Fruit fly (Drosophila melanogaster) whole organism, prepupa: ENCODE results near the gene CG6333.

ENCODE experiments used
- Blimp-1 ChIP-seq: fragments of 200-800 bp; sonication (Bioruptor generic); optimal IDR thresholded peaks from 3 replicates; lab custom pipeline; 2017; ENCODE audit warnings: missing biosample characterization, missing genetic modification characterization, mild to moderate bottlenecking, moderate library complexity, missing genetic modification reagents
- CG10631 ChIP-seq: fragments of 200-800 bp; sonication (Bioruptor generic); optimal IDR thresholded peaks from 2 replicates; lab custom pipeline; 2016; ENCODE audit warnings: missing biosample characterization, missing genetic modification characterization
- CG10669 ChIP-seq: fragments of 200-800 bp; sonication (Bioruptor generic); optimal IDR thresholded peaks from 3 replicates; lab custom pipeline; 2018; ENCODE audit warnings: missing biosample characterization, mild to moderate bottlenecking, missing genetic modification characterization, moderate library complexity
- CG11902 ChIP-seq: fragments of 200-800 bp; sonication (Bioruptor generic); optimal IDR thresholded peaks from 3 replicates; lab custom pipeline; 2016; ENCODE audit warnings: missing biosample characterization, missing genetic modification characterization
- CG15336 ChIP-seq: fragments of 200-800 bp; sonication (Bioruptor generic); IDR thresholded peaks from 2 replicates; pipeline ENCODE4 v1.3.6; 2022; ENCODE audit warnings: missing biosample characterization, missing genetic modification characterization
- CG1621 ChIP-seq: fragments of 200-800 bp; sonication (Bioruptor generic); optimal IDR thresholded peaks from 3 replicates; lab custom pipeline; 2018; ENCODE audit warnings: missing biosample characterization, mild to moderate bottlenecking, missing genetic modification characterization
- CG3032 ChIP-seq: fragments of 200-800 bp; optimal IDR thresholded peaks from 2 replicates; lab custom pipeline; 2019; ENCODE audit warnings: missing biosample characterization, mild to moderate bottlenecking, missing genetic modification characterization, moderate library complexity
- CG32006 ChIP-seq: fragments of 200-800 bp; sonication (Bioruptor generic); optimal IDR thresholded peaks from 3 replicates; lab custom pipeline; 2017; ENCODE audit warnings: missing biosample characterization, mild to moderate bottlenecking, missing genetic modification characterization
- CG34406 ChIP-seq: fragments of 200-800 bp; sonication (Bioruptor generic); optimal IDR thresholded peaks from 3 replicates; lab custom pipeline; 2016; ENCODE audit warnings: missing biosample characterization, missing genetic modification characterization
- CG3919 ChIP-seq: fragments of 200-800 bp; sonication (Bioruptor generic); optimal IDR thresholded peaks from 3 replicates; lab custom pipeline; 2016; ENCODE audit warnings: missing biosample characterization, missing genetic modification characterization
- CG6163 ChIP-seq: fragments of 200-800 bp; sonication (Bioruptor generic); IDR thresholded peaks from 3 replicates; pipeline ENCODE4 v1.3.6; 2022; ENCODE audit warnings: missing biosample characterization, missing genetic modification characterization
- CG6276 ChIP-seq: fragments of 200-800 bp; sonication (Bioruptor generic); optimal IDR thresholded peaks from 2 replicates; lab custom pipeline; 2017; ENCODE audit warnings: missing biosample characterization, mild to moderate bottlenecking, missing genetic modification characterization
- CG6808 ChIP-seq: fragments of 200-800 bp; sonication (Bioruptor generic); optimal IDR thresholded peaks from 3 replicates; lab custom pipeline; 2017; ENCODE audit warnings: missing biosample characterization, missing genetic modification characterization, mild to moderate bottlenecking, moderate library complexity, missing genetic modification reagents
- CG8119 ChIP-seq: fragments of 200-800 bp; sonication (Bioruptor generic); IDR thresholded peaks from 3 replicates; pipeline ENCODE4 v1.3.6; 2022; ENCODE audit warnings: missing biosample characterization, missing genetic modification characterization
- CG8319 ChIP-seq: fragments of 200-800 bp; sonication (Bioruptor generic); optimal IDR thresholded peaks from 3 replicates; lab custom pipeline; 2016; ENCODE audit warnings: missing biosample characterization, missing genetic modification characterization
- CG8632 ChIP-seq: fragments of 200-800 bp; sonication (Bioruptor generic); optimal IDR thresholded peaks from 3 replicates; lab custom pipeline; 2016; ENCODE audit warnings: missing biosample characterization, missing genetic modification characterization
- Eip75B ChIP-seq: fragments of 200-800 bp; sonication (Bioruptor generic); optimal IDR thresholded peaks from 3 replicates; lab custom pipeline; 2016; ENCODE audit warnings: missing biosample characterization, missing genetic modification characterization
- Eip78C ChIP-seq: fragments of 200-800 bp; sonication (Bioruptor generic); peaks from one replicate; lab custom pipeline; 2016; ENCODE audit warnings: missing biosample characterization, missing genetic modification characterization
- Eip93F ChIP-seq: fragments of 200-800 bp; sonication (Bioruptor generic); optimal IDR thresholded peaks from 2 replicates; lab custom pipeline; 2016; ENCODE audit warnings: missing biosample characterization, mild to moderate bottlenecking, missing genetic modification characterization
- Ets21C ChIP-seq: fragments of 200-800 bp; sonication (Bioruptor generic); optimal IDR thresholded peaks from 3 replicates; lab custom pipeline; 2016; ENCODE audit warnings: missing biosample characterization, missing genetic modification characterization
- Ets96B ChIP-seq: fragments of 200-800 bp; optimal IDR thresholded peaks from 2 replicates; lab custom pipeline; 2019; ENCODE audit warnings: missing biosample characterization, mild to moderate bottlenecking, missing genetic modification characterization, moderate library complexity
- Gug ChIP-seq: fragments of 200-800 bp; sonication (Bioruptor generic); IDR thresholded peaks from 2 replicates; pipeline ENCODE4 v1.3.6; 2022; ENCODE audit warnings: missing biosample characterization, missing genetic modification characterization
- Hr39 ChIP-seq: fragments of 200-800 bp; sonication (Bioruptor generic); optimal IDR thresholded peaks from 2 replicates; lab custom pipeline; 2016; ENCODE audit warnings: missing biosample characterization, missing genetic modification characterization
- Hr4 ChIP-seq: fragments of 200-800 bp; sonication (Bioruptor generic); optimal IDR thresholded peaks from 3 replicates; lab custom pipeline; 2016; ENCODE audit warnings: missing biosample characterization, missing genetic modification characterization
- Lpt ChIP-seq: fragments of 200-800 bp; sonication (Bioruptor generic); optimal IDR thresholded peaks from 3 replicates; lab custom pipeline; 2016; ENCODE audit warnings: missing biosample characterization, missing genetic modification characterization
- OdsH ChIP-seq: fragments of 200-800 bp; sonication (Bioruptor generic); optimal IDR thresholded peaks from 3 replicates; lab custom pipeline; 2016; ENCODE audit warnings: missing biosample characterization, missing genetic modification characterization
- Smox ChIP-seq: fragments of 200-800 bp; sonication (Bioruptor generic); optimal IDR thresholded peaks from 3 replicates; lab custom pipeline; 2016; ENCODE audit warnings: missing biosample characterization, missing genetic modification characterization
- Sox102F ChIP-seq: fragments of 200-800 bp; sonication (Bioruptor generic); optimal IDR thresholded peaks from 2 replicates; lab custom pipeline; 2016; ENCODE audit warnings: missing biosample characterization, mild to moderate bottlenecking, missing genetic modification characterization
- Sox14 ChIP-seq: fragments of 200-800 bp; sonication (Bioruptor generic); optimal IDR thresholded peaks from 3 replicates; lab custom pipeline; 2016; ENCODE audit warnings: missing biosample characterization, missing genetic modification characterization
- Sox15 ChIP-seq: fragments of 200-800 bp; sonication (Bioruptor generic); optimal IDR thresholded peaks from 3 replicates; lab custom pipeline; 2016; ENCODE audit warnings: missing biosample characterization, missing genetic modification characterization
- achi ChIP-seq: fragments of 200-800 bp; sonication (Bioruptor generic); optimal IDR thresholded peaks from 3 replicates; lab custom pipeline; 2016; ENCODE audit warnings: missing biosample characterization, missing genetic modification characterization
- acj6 ChIP-seq: fragments of 200-800 bp; sonication (Bioruptor generic); optimal IDR thresholded peaks from 3 replicates; lab custom pipeline; 2016; ENCODE audit warnings: missing biosample characterization, missing genetic modification characterization
- dac ChIP-seq: fragments of 200-800 bp; sonication (Bioruptor generic); optimal IDR thresholded peaks from 2 replicates; lab custom pipeline; 2017; ENCODE audit warnings: missing biosample characterization, mild to moderate bottlenecking, missing genetic modification characterization
- dsx ChIP-seq: fragments of 200-800 bp; optimal IDR thresholded peaks from 3 replicates; lab custom pipeline; 2019; ENCODE audit warnings: missing biosample characterization, mild to moderate bottlenecking, missing genetic modification characterization, moderate library complexity; ENCODE audit not compliant: poor library complexity, severe bottlenecking
- eg ChIP-seq: fragments of 200-800 bp; sonication (Bioruptor generic); IDR thresholded peaks from 3 replicates; pipeline ENCODE4 v1.3.6; 2022; ENCODE audit warnings: missing biosample characterization, missing genetic modification characterization
- fd59A ChIP-seq: fragments of 200-800 bp; sonication (Bioruptor generic); optimal IDR thresholded peaks from 2 replicates; lab custom pipeline; 2017; ENCODE audit warnings: missing biosample characterization, mild to moderate bottlenecking, missing genetic modification characterization, missing genetic modification reagents
- lz ChIP-seq: fragments of 200-800 bp; sonication (Bioruptor generic); optimal IDR thresholded peaks from 3 replicates; lab custom pipeline; 2016; ENCODE audit warnings: missing biosample characterization, missing genetic modification characterization
- net ChIP-seq: fragments of 200-800 bp; sonication (Bioruptor generic); optimal IDR thresholded peaks from 3 replicates; lab custom pipeline; 2016; ENCODE audit warnings: missing biosample characterization, missing genetic modification characterization
- pdm3 ChIP-seq: fragments of 200-800 bp; sonication (Bioruptor generic); optimal IDR thresholded peaks from 3 replicates; lab custom pipeline; 2016; ENCODE audit warnings: missing biosample characterization, missing genetic modification characterization
- salr ChIP-seq, 2 experiments: fragments of 200-800 bp; sonication (Bioruptor generic); optimal IDR thresholded peaks; 3 replicates each; lab custom pipeline; 2016 to 2018; ENCODE audit warnings: missing biosample characterization in 2 of 2, missing genetic modification characterization in 2 of 2, mild to moderate bottlenecking in 1 of 2
- ss ChIP-seq, 2 experiments: fragments of 200-800 bp; sonication (Bioruptor generic); optimal IDR thresholded peaks; 2 replicates in 1 of 2; 3 replicates in 1 of 2; lab custom pipeline; 2017 to 2018; ENCODE audit warnings: mild to moderate bottlenecking in 2 of 2, missing biosample characterization in 2 of 2, missing genetic modification characterization in 2 of 2, moderate library complexity in 1 of 2
- vri ChIP-seq: fragments of 200-800 bp; sonication (Bioruptor generic); optimal IDR thresholded peaks from 3 replicates; lab custom pipeline; 2016; ENCODE audit warnings: missing biosample characterization, mild to moderate bottlenecking, missing genetic modification characterization

CG6333 gene

DNA sequence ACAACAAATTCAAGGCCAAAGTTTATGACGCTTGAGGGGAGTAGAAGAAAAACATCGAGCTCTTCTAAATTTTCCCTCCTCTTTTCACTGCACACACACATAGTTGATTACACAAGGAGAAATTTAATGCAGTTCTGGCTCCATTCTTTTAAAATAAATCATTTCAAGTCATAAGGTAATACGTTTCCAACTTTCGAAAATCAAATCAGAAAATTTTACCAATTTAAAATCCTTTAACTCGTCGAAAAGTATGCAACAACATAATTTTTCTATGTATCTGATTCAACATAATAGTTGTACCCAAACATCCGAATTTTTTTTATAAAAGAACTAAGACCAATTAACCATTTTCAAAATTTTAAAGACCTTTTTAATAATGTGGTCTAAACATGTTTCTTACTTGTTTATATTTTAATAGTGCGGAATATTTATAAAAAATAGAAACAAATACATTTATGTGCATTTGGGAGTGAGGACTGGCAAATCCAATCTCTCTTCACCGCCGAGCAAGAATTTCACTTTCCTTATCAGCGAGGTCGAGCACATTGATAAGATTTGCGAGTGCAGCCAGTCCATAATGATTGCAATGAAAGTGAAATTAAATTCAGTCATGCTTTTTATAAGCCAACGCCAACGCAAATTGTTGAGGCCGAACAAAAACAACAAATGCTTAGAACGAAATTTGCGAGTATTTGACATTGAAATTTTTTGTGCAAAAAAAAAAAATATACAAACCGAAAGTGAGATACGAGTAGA, 20.2 kb upstream of the CG6333 start (continued):
- TF ChIP-seq fd59A (GFP tag; lab: Kevin White, UChicago) (no peak), CG10669 (GFP tag; lab: Kevin White, UChicago) (peak; percentile 45), Eip93F (GFP tag; lab: Kevin White, UChicago) (peak; percentile 68), CG6808 (GFP tag; lab: Kevin White, UChicago) (peak; percentile 11), CG34406 (GFP tag; lab: Kevin White, UChicago) (peak; percentile 57), eg (GFP tag; lab: Robert Waterston, UW) (0 out of 3 replicates have a peak, but pooled peaks have one; percentile 24), ss (GFP tag; optimal IDR thresholded peaks at IDR 0.05; lab: Kevin White, UChicago) (no peak), CG8632 (GFP tag; lab: Kevin White, UChicago) (peak; percentile 56), Hr39 (GFP tag; lab: Kevin White, UChicago) (peak; percentile 45), net (peak; percentile 46), dac (GFP tag; lab: Kevin White, UChicago) (no peak), Sox102F (peak; percentile 58), CG3032 (peak; percentile 30), Ets21C (GFP tag; lab: Kevin White, UChicago) (no peak), Gug (GFP tag; lab: Robert Waterston, UW) (no peak), CG11902 (GFP tag; lab: Kevin White, UChicago) (no peak), lz (GFP tag; lab: Kevin White, UChicago) (peak; percentile 25), Ets96B (peak; percentile 44), Sox15 (GFP tag; lab: Kevin White, UChicago) (no peak)

DNA sequence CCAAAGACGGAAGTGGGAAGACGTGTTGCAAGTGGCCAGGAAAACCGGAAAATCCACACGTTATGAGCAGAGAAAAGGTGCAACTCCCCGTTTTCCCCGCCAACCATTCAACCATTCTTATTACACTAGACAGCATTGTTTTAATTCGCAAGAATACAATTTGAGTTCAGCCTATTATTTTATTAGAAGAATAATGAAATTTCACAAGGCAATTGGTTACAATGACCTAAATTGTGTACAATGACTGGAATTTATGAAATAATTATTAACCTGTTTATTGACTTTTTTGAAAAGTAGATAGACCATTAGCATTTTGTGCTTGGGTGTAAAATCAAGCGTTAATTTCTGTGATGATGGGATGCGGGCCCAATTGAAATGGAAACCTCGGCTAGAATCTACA, 18.5 kb upstream of the CG6333 start:
- TF ChIP-seq Hr4 (peak; percentile 16), OdsH (GFP tag; lab: Kevin White, UChicago) (peak; percentile 11), CG8319 (GFP tag; lab: Kevin White, UChicago) (no peak), acj6 (GFP tag; lab: Kevin White, UChicago) (peak; percentile 11), CG6163 (GFP tag; lab: Robert Waterston, UW) (peak; percentile 58; the same call in 2 of the 3 replicates), CG8119 (GFP tag; lab: Robert Waterston, UW) (peak; percentile 58; the same call in 2 of the 3 replicates), Lpt (GFP tag; lab: Kevin White, UChicago) (peak; percentile 31), net (no peak), Gug (GFP tag; lab: Robert Waterston, UW) (peak; percentile 15; the same call in 1 of the 2 replicates), Sox14 (peak; percentile 40), Ets96B (no peak), CG6276 (peak; percentile 13), vri (GFP tag; lab: Kevin White, UChicago) (no peak), CG3919 (GFP tag; lab: Kevin White, UChicago) (peak; percentile 15), CG32006 (GFP tag; lab: Kevin White, UChicago) (peak; percentile 29), eg (GFP tag; lab: Robert Waterston, UW) (peak; percentile 58), CG10669 (GFP tag; lab: Kevin White, UChicago) (no peak), Sox102F (no peak), achi (GFP tag; lab: Kevin White, UChicago) (peak; percentile 29), dsx (GFP tag; lab: Kevin White, UChicago) (no peak), Eip78C (GFP tag; lab: Kevin White, UChicago) (peak; percentile 71), CG10631 (GFP tag; lab: Kevin White, UChicago) (peak; percentile 62), CG15336 (GFP tag; lab: Robert Waterston, UW) (peak; percentile 61), pdm3 (GFP tag; lab: Kevin White, UChicago) (peak; percentile 36), Blimp-1 (GFP tag; lab: Kevin White, UChicago) (no peak), CG1621 (tag; lab: Kevin White, UChicago) (no peak), Smox (no peak), Eip75B (GFP tag; lab: Kevin White, UChicago) (peak; percentile 38), salr (GFP tag; optimal IDR thresholded peaks at IDR 0.05; lab: Kevin White, UChicago) (peak in 1 of 2 experiments; percentile 51)
